Worm (Caenorhabditis elegans): ENCODE measurements around the gene sri-6.

DNA sequence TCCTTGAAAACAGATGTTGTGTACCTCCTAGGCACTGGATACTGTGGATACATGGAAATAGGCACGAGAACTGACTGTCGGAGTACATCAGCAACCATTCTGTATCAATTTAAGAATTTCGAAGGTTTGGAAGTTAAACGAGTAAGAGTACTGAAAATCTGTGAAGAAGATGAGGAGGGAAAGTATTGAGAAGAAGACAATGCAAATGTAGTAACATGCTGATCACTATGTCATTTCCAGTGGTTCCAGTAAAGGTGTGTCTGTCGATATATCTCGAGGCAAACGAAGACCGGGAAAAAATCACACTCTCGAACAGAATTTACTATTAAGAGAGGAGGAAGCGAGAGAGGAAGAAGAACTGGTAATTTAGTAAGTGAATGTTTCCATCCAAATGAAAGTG lies 51.0 kb downstream of the sri-6 start, which contains the start of gene dmd-10:
- TF ChIP-seq ceh-36 (tag; optimal IDR thresholded peaks at IDR 0.05) = no peak
- TF ChIP-seq sea-1 (GFP tag; conservative IDR thresholded peaks at IDR 0.05) = no peak
- TF ChIP-seq ama-1 (optimal IDR thresholded peaks at IDR 0.05) = no peak
- TF ChIP-seq flt-1 (GFP tag; IDR thresholded peaks at IDR 0.05) = no peak
- no peak for TF ChIP-seq tra-4 (tag; optimal IDR thresholded peaks at IDR 0.05)
- TF ChIP-seq ceh-13 (GFP tag; optimal IDR thresholded peaks at IDR 0.05) = no peak
- TF ChIP-seq tbx-37 (GFP tag; conservative IDR thresholded peaks at IDR 0.05) = no peak

Measured in whole organism, early embryonic.